Worm (Caenorhabditis elegans) whole organism, L4 larva: ENCODE measurements around the gene srh-46.

Experiments
- F10B5.3 ChIP-seq: sonication (generic microtip); optimal IDR thresholded peaks from 2 replicates; lab custom pipeline; 2016; ENCODE audit warnings: mild to moderate bottlenecking, missing genetic modification characterization, missing compliant biosample characterization
- F49E8.2 ChIP-seq: sonication (generic microtip); optimal IDR thresholded peaks from 2 replicates; lab custom pipeline; 2016; ENCODE audit warnings: missing compliant biosample characterization, mild to moderate bottlenecking, missing genetic modification characterization, borderline replicate concordance
- T20F7.1 ChIP-seq: fragments of 200-800 bp; sonication (Bioruptor generic); optimal IDR thresholded peaks from 2 replicates; lab custom pipeline; 2018; ENCODE audit warnings: mild to moderate bottlenecking, missing genetic modification characterization, missing compliant biosample characterization
- Y105C5A.15 ChIP-seq: fragments of 200-800 bp; sonication (Bioruptor generic); IDR thresholded peaks from 2 replicates; pipeline ENCODE4 v1.3.6; 2022; ENCODE audit warnings: missing genetic modification characterization, missing compliant biosample characterization
- Y5F2A.4 ChIP-seq: fragments of 200-800 bp; sonication (Bioruptor generic); optimal IDR thresholded peaks from 2 replicates; lab custom pipeline; 2018; ENCODE audit warnings: mild to moderate bottlenecking, missing genetic modification characterization, missing compliant biosample characterization
- Y75B8A.6 ChIP-seq: fragments of 200-800 bp; sonication (Bioruptor generic); IDR thresholded peaks from 2 replicates; pipeline ENCODE4 v1.3.6; 2022; ENCODE audit warnings: missing genetic modification reagents, missing genetic modification characterization, missing compliant biosample characterization
- aha-1 ChIP-seq: fragments of 150-350 bp; peaks from one replicate; lab custom pipeline; 2014; ENCODE audit warnings: missing biosample characterization, missing genetic modification characterization
- aly-2 ChIP-seq: sonication (generic microtip); optimal IDR thresholded peaks from 2 replicates; lab custom pipeline; 2018; ENCODE audit warnings: missing biosample characterization, missing genetic modification characterization
- arid-1 ChIP-seq: fragments of 200-800 bp; sonication (Bioruptor generic); conservative IDR thresholded peaks from 2 replicates; pipeline ENCODE4 v1.3.6; 2022; ENCODE audit warnings: missing genetic modification reagents, missing genetic modification characterization, missing compliant biosample characterization
- attf-4 ChIP-seq: sonication (generic microtip); optimal IDR thresholded peaks from 3 replicates; lab custom pipeline; 2017; ENCODE audit warnings: missing biosample characterization, missing genetic modification characterization
- ceh-20 ChIP-seq: fragments of 200-800 bp; sonication (Bioruptor generic); IDR thresholded peaks from 2 replicates; pipeline ENCODE4 v1.3.6; 2022; ENCODE audit warnings: missing genetic modification reagents, missing genetic modification characterization, missing compliant biosample characterization
- ceh-62 ChIP-seq: sonication (generic microtip); optimal IDR thresholded peaks from 2 replicates; lab custom pipeline; 2017; ENCODE audit warnings: missing biosample characterization, missing genetic modification characterization
- ces-1 ChIP-seq: fragments of 150-350 bp; sonication (generic microtip); optimal IDR thresholded peaks from 4 replicates; lab custom pipeline; 2014; ENCODE audit warnings: missing biosample characterization, missing genetic modification reagents, missing genetic modification characterization
- cey-2 ChIP-seq: sonication (generic microtip); optimal IDR thresholded peaks from 3 replicates; lab custom pipeline; 2017; ENCODE audit warnings: missing genetic modification characterization, mild to moderate bottlenecking, missing compliant biosample characterization, antibody characterized with exemption, borderline replicate concordance; ENCODE audit not compliant: insufficient read depth
- dmd-8 ChIP-seq: fragments of 200-800 bp; sonication (Bioruptor generic); IDR thresholded peaks from 2 replicates; pipeline ENCODE4 v1.3.6; 2022; ENCODE audit warnings: missing genetic modification characterization, missing compliant biosample characterization
- dmd-9 ChIP-seq: fragments of 200-800 bp; sonication (Bioruptor generic); IDR thresholded peaks from 2 replicates; pipeline ENCODE4 v1.3.6; 2022; ENCODE audit warnings: missing genetic modification reagents, missing genetic modification characterization, missing compliant biosample characterization
- egl-27 ChIP-seq: sonication (generic microtip); optimal IDR thresholded peaks from 3 replicates; lab custom pipeline; 2017; ENCODE audit warnings: missing biosample characterization, missing genetic modification reagents, missing genetic modification characterization
- egl-43 ChIP-seq: fragments of 200-800 bp; sonication (Bioruptor generic); IDR thresholded peaks from 2 replicates; pipeline ENCODE4 v1.3.6; 2022; ENCODE audit warnings: missing genetic modification reagents, missing genetic modification characterization, missing compliant biosample characterization
- gei-8 ChIP-seq: fragments of 200-800 bp; sonication (Bioruptor generic); optimal IDR thresholded peaks from 2 replicates; lab custom pipeline; 2018; ENCODE audit warnings: mild to moderate bottlenecking, missing genetic modification characterization, missing compliant biosample characterization
- lin-29 ChIP-seq: fragments of 200-800 bp; sonication (Bioruptor generic); IDR thresholded peaks from 2 replicates; pipeline ENCODE4 v1.3.6; 2022; ENCODE audit warnings: missing genetic modification reagents, missing genetic modification characterization, missing compliant biosample characterization
- lin-39 ChIP-seq: fragments of 150-350 bp; optimal IDR thresholded peaks from 2 replicates; lab custom pipeline; 2014; ENCODE audit warnings: missing biosample characterization, missing genetic modification reagents, missing genetic modification characterization
- mes-2 ChIP-seq: sonication (generic microtip); optimal IDR thresholded peaks from 2 replicates; lab custom pipeline; 2016; ENCODE audit warnings: missing genotype, mild to moderate bottlenecking, missing genetic modification characterization, missing compliant biosample characterization; ENCODE audit not compliant: poor library complexity, severe bottlenecking
- mxl-2 ChIP-seq: fragments of 200-800 bp; sonication (Bioruptor generic); conservative IDR thresholded peaks from 2 replicates; pipeline ENCODE4 v1.3.6; 2022; ENCODE audit warnings: missing genetic modification reagents, missing genetic modification characterization, missing compliant biosample characterization
- mxl-3 ChIP-seq: fragments of 200-800 bp; sonication (Bioruptor generic); optimal IDR thresholded peaks from 2 replicates; lab custom pipeline; 2018; ENCODE audit warnings: mild to moderate bottlenecking, missing genetic modification characterization, missing compliant biosample characterization
- nhr-10 ChIP-seq: fragments of 150-350 bp; optimal IDR thresholded peaks from 2 replicates; lab custom pipeline; 2014; ENCODE audit warnings: missing biosample characterization, missing genetic modification characterization
- nhr-237 ChIP-seq: sonication (generic microtip); optimal IDR thresholded peaks from 2 replicates; lab custom pipeline; 2017; ENCODE audit warnings: missing biosample characterization, missing genetic modification characterization
- nhr-25 ChIP-seq: sonication (generic microtip); optimal IDR thresholded peaks from 2 replicates; lab custom pipeline; 2017; ENCODE audit warnings: missing genetic modification characterization, mild to moderate bottlenecking, missing compliant biosample characterization, antibody characterized with exemption, moderate library complexity, borderline replicate concordance; ENCODE audit not compliant: insufficient read depth
- nhr-41 ChIP-seq: fragments of 200-800 bp; sonication (Bioruptor generic); IDR thresholded peaks from 2 replicates; pipeline ENCODE4 v1.3.6; 2022; ENCODE audit warnings: missing genetic modification reagents, missing genetic modification characterization, missing compliant biosample characterization
- nhr-48 ChIP-seq: sonication (generic microtip); optimal IDR thresholded peaks from 2 replicates; lab custom pipeline; 2016; ENCODE audit warnings: mild to moderate bottlenecking, missing genetic modification characterization, missing compliant biosample characterization
- nhr-6 ChIP-seq: fragments of 150-350 bp; optimal IDR thresholded peaks from 2 replicates; lab custom pipeline; 2014; ENCODE audit warnings: missing biosample characterization, missing genetic modification characterization
- nhr-77 ChIP-seq: fragments of 150-350 bp; optimal IDR thresholded peaks from 2 replicates; lab custom pipeline; 2014; ENCODE audit warnings: missing biosample characterization, missing genetic modification characterization
- pha-4 ChIP-seq, 2 experiments: fragments of 150-350 bp in 1 of 2; fragments of 200-800 bp in 1 of 2; sonication (Bioruptor generic) in 1 of 2; IDR thresholded peaks in 1 of 2; optimal IDR thresholded peaks in 1 of 2; 2 replicates each; pipeline versions ENCODE4 v1.3.6 to Lab custom; 2014 to 2022; ENCODE audit warnings: missing genetic modification characterization in 2 of 2, missing genetic modification reagents in 2 of 2, missing biosample characterization in 1 of 2, missing compliant biosample characterization in 1 of 2
- php-3 ChIP-seq: fragments of 200-800 bp; sonication (Bioruptor generic); IDR thresholded peaks from 2 replicates; pipeline ENCODE4 v1.3.6; 2022; ENCODE audit warnings: missing genetic modification reagents, missing genetic modification characterization, missing compliant biosample characterization
- tra-1 ChIP-seq: fragments of 200-800 bp; sonication (Bioruptor generic); IDR thresholded peaks from 2 replicates; pipeline ENCODE4 v1.3.6; 2022; ENCODE audit warnings: missing genetic modification reagents, missing genetic modification characterization, missing compliant biosample characterization
- zfp-2 ChIP-seq: sonication (generic microtip); optimal IDR thresholded peaks from 2 replicates; lab custom pipeline; 2016; ENCODE audit warnings: mild to moderate bottlenecking, missing genetic modification characterization, missing compliant biosample characterization

srh-46 gene

ce11 chrV:11281414-11282209 is 21.1 kb downstream of the srh-46 start (continued):
- TF ChIP-seq dmd-9 (GFP tag; lab: Robert Waterston, UW) (no peak), mes-2 (tag; lab: Kevin White, UChicago) (no peak), mxl-2 (GFP tag; lab: Robert Waterston, UW) (no peak), cey-2 (no peak), nhr-41 (no peak), pha-4 (GFP tag; IDR thresholded peaks at IDR 0.05; lab: Robert Waterston, UW) (no peak), pha-4 (tag; optimal IDR thresholded peaks at IDR 0.05; lab: Kevin White, UChicago) (no peak), arid-1 (GFP tag; lab: Robert Waterston, UW) (no peak), zfp-2 (no peak), ces-1 (no peak), gei-8 (no peak), T20F7.1 (GFP tag; lab: Kevin White, UChicago) (no peak), nhr-237 (no peak), Y75B8A.6 (GFP tag; lab: Robert Waterston, UW) (no peak), aha-1 (tag; lab: Kevin White, UChicago) (peak; percentile 92), dmd-8 (GFP tag; lab: Robert Waterston, UW) (no peak), tra-1 (GFP tag; lab: Robert Waterston, UW) (no peak), nhr-48 (tag; lab: Kevin White, UChicago) (no peak), mxl-3 (GFP tag; lab: Kevin White, UChicago) (peak; percentile 45), attf-4 (tag; lab: Kevin White, UChicago) (no peak)

ce11 chrV:11279564-11279963 is 23.1 kb downstream of the srh-46 start:
- no peak for TF ChIP-seq ceh-62 (tag; lab: Kevin White, UChicago)
- TF ChIP-seq F49E8.2 (tag; lab: Kevin White, UChicago) = peak; percentile 37

- TF ChIP-seq nhr-77 (tag; lab: Kevin White, UChicago) = no peak
- TF ChIP-seq nhr-6 (tag; lab: Kevin White, UChicago) = no peak
- no peak for TF ChIP-seq php-3 (GFP tag; lab: Robert Waterston, UW)
- TF ChIP-seq Y5F2A.4 (GFP tag; lab: Kevin White, UChicago) = no peak
- TF ChIP-seq nhr-10 (tag; lab: Kevin White, UChicago) = no peak
- no peak for TF ChIP-seq egl-27 (tag; lab: Kevin White, UChicago)
- no peak for TF ChIP-seq egl-43 (GFP tag; lab: Robert Waterston, UW)
- TF ChIP-seq gei-8 = no peak
- TF ChIP-seq lin-29 = no peak
- TF ChIP-seq aly-2 (tag; lab: Kevin White, UChicago) = no peak
- TF ChIP-seq, all 104 proteins: peak for 0
Measured at ce11 chrV:11272848-11273247, 29.8 kb downstream of the srh-46 start, which contains the start of gene clec-223. Gene clec-223 (plus strand): TSS chrV:11273148.

ce11 chrV:11271051-11271450 is 31.6 kb downstream of the srh-46 start, which contains the start of gene clec-222:
Gene clec-222 (plus strand): TSS chrV:11271351.
- no peak for TF ChIP-seq lin-39 (tag; lab: Kevin White, UChicago)
- no peak for TF ChIP-seq nhr-77 (tag; lab: Kevin White, UChicago)
- TF ChIP-seq T20F7.1 (GFP tag; lab: Kevin White, UChicago) = no peak
- no peak for TF ChIP-seq nhr-25 (tag; lab: Kevin White, UChicago)
- no peak for TF ChIP-seq ceh-20 (GFP tag; lab: Robert Waterston, UW)
- no peak for TF ChIP-seq F10B5.3
- no peak for TF ChIP-seq Y105C5A.15 (GFP tag; lab: Robert Waterston, UW)
